Fruit fly (Drosophila melanogaster) whole organism, embryonic: ENCODE data around the gene CG43085.

Experiments used
- Bdp1 ChIP-seq: fragments of 200-800 bp; sonication (Bioruptor generic); optimal IDR thresholded peaks from 3 replicates; lab custom pipeline; 2016; ENCODE audit warnings: missing biosample characterization, missing genetic modification characterization
- C15 ChIP-seq: fragments of 200-800 bp; sonication (Bioruptor generic); IDR thresholded peaks from 3 replicates; pipeline ENCODE4 v1.3.6; 2022; ENCODE audit warnings: missing biosample characterization, missing genetic modification characterization
- CG10979 ChIP-seq: fragments of 200-800 bp; sonication (Bioruptor generic); optimal IDR thresholded peaks from 2 replicates; lab custom pipeline; 2018; ENCODE audit warnings: missing biosample characterization, mild to moderate bottlenecking, missing genetic modification characterization, moderate library complexity
- CG11093 ChIP-seq: fragments of 200-800 bp; sonication (Bioruptor generic); IDR thresholded peaks from 3 replicates; pipeline ENCODE4 v1.3.6; 2022; ENCODE audit warnings: missing biosample characterization, missing genetic modification characterization
- CG12769 ChIP-seq: fragments of 200-800 bp; sonication (Bioruptor generic); optimal IDR thresholded peaks from 2 replicates; lab custom pipeline; 2019; ENCODE audit warnings: missing biosample characterization, mild to moderate bottlenecking, missing genetic modification characterization, moderate library complexity
- CG14667 ChIP-seq: fragments of 200-800 bp; sonication (Bioruptor generic); IDR thresholded peaks from 2 replicates; pipeline ENCODE4 v1.3.6; 2022; ENCODE audit warnings: missing biosample characterization, missing genetic modification characterization
- CG15479 ChIP-seq: fragments of 200-800 bp; sonication (Bioruptor generic); optimal IDR thresholded peaks from 3 replicates; lab custom pipeline; 2019; ENCODE audit warnings: missing biosample characterization, mild to moderate bottlenecking, missing genetic modification characterization, moderate library complexity
- CG17186 ChIP-seq: fragments of 200-800 bp; sonication (Bioruptor generic); optimal IDR thresholded peaks from 3 replicates; lab custom pipeline; 2017; ENCODE audit warnings: missing biosample characterization, missing genetic modification reagents, missing genetic modification characterization
- CG17359 ChIP-seq: fragments of 200-800 bp; sonication (Bioruptor generic); optimal IDR thresholded peaks from 3 replicates; lab custom pipeline; 2018; ENCODE audit warnings: missing biosample characterization, mild to moderate bottlenecking, missing genetic modification characterization, moderate library complexity
- CG17568 ChIP-seq: fragments of 200-800 bp; sonication (Bioruptor generic); optimal IDR thresholded peaks from 2 replicates; lab custom pipeline; 2018; ENCODE audit warnings: missing biosample characterization, mild to moderate bottlenecking, missing genetic modification characterization, moderate library complexity
- CG3065 ChIP-seq: fragments of 200-800 bp; sonication (Bioruptor generic); optimal IDR thresholded peaks from 2 replicates; lab custom pipeline; 2016; ENCODE audit warnings: missing biosample characterization, missing genetic modification characterization
- CG34422 ChIP-seq: fragments of 200-800 bp; sonication (Bioruptor generic); IDR thresholded peaks from 3 replicates; pipeline ENCODE4 v1.3.6; 2022; ENCODE audit warnings: missing biosample characterization, missing genetic modification characterization
- CG5180 ChIP-seq: fragments of 200-800 bp; sonication (Bioruptor generic); optimal IDR thresholded peaks from 3 replicates; lab custom pipeline; 2017; ENCODE audit warnings: missing biosample characterization, missing genetic modification characterization, mild to moderate bottlenecking, moderate library complexity, missing genetic modification reagents
- CG7987 ChIP-seq: fragments of 200-800 bp; sonication (Bioruptor generic); optimal IDR thresholded peaks from 2 replicates; lab custom pipeline; 2018; ENCODE audit warnings: missing biosample characterization, mild to moderate bottlenecking, missing genetic modification characterization, moderate library complexity
- CG8924 ChIP-seq: fragments of 200-800 bp; optimal IDR thresholded peaks from 3 replicates; lab custom pipeline; 2019; ENCODE audit warnings: missing biosample characterization, mild to moderate bottlenecking, missing genetic modification characterization, moderate library complexity
- CG9727 ChIP-seq: fragments of 200-800 bp; sonication (Bioruptor generic); optimal IDR thresholded peaks from 3 replicates; lab custom pipeline; 2017; ENCODE audit warnings: missing biosample characterization, mild to moderate bottlenecking, missing genetic modification characterization
- CG9932 ChIP-seq: fragments of 200-800 bp; sonication (Bioruptor generic); IDR thresholded peaks from 2 replicates; pipeline ENCODE4 v1.3.6; 2022; ENCODE audit warnings: missing biosample characterization, missing genetic modification characterization
- Elba2 ChIP-seq: fragments of 200-800 bp; sonication (Bioruptor generic); optimal IDR thresholded peaks from 3 replicates; lab custom pipeline; 2016; ENCODE audit warnings: missing biosample characterization, missing genetic modification characterization
- Hr78 ChIP-seq, 2 experiments: fragments of 200-800 bp in 1 of 2; fragments of >200 bp in 1 of 2; sonication (Bioruptor generic) in 1 of 2; optimal IDR thresholded peaks; 2 replicates each; lab custom pipeline; 2017 to 2019; ENCODE audit warnings: missing biosample characterization in 2 of 2, missing genetic modification characterization in 2 of 2, mild to moderate bottlenecking in 1 of 2, moderate library complexity in 1 of 2
- Mad ChIP-seq: fragments of 200-800 bp; sonication (Bioruptor generic); optimal IDR thresholded peaks from 2 replicates; lab custom pipeline; 2016; ENCODE audit warnings: missing biosample characterization, missing genetic modification characterization
- Ravus ChIP-seq: fragments of 200-800 bp; sonication (Bioruptor generic); IDR thresholded peaks from 2 replicates; pipeline ENCODE4 v1.3.6; 2022; ENCODE audit warnings: missing biosample characterization, missing genetic modification characterization
- Rfx ChIP-seq: fragments of 200-800 bp; sonication (Bioruptor generic); IDR thresholded peaks from 2 replicates; pipeline ENCODE4 v1.3.6; 2022; ENCODE audit warnings: missing biosample characterization, missing genetic modification characterization
- Taf1 ChIP-seq: fragments of 200-800 bp; sonication (Bioruptor generic); IDR thresholded peaks from 2 replicates; pipeline ENCODE4 v1.3.6; 2022; ENCODE audit warnings: missing biosample characterization, missing genetic modification characterization
- Tbp ChIP-seq: fragments of >200 bp; optimal IDR thresholded peaks from 2 replicates; lab custom pipeline; 2018; ENCODE audit warnings: missing biosample characterization, missing genetic modification characterization
- Trl ChIP-seq, 3 experiments: fragments of >200 bp in 2 of 3; fragments of 200-800 bp in 1 of 3; sonication (Bioruptor generic) in 1 of 3; optimal IDR thresholded peaks; 2 replicates in 1 of 3; 3 replicates in 2 of 3; lab custom pipeline; 2016 to 2017; ENCODE audit warnings: missing biosample characterization in 1 of 3, missing genetic modification characterization in 1 of 3
- Usf ChIP-seq: fragments of 200-800 bp; sonication (Bioruptor generic); optimal IDR thresholded peaks from 2 replicates; lab custom pipeline; 2017; ENCODE audit warnings: missing genotype, missing biosample characterization, missing genetic modification characterization
- al ChIP-seq: fragments of 200-800 bp; sonication (Bioruptor generic); IDR thresholded peaks from 2 replicates; pipeline ENCODE4 v1.3.6; 2022; ENCODE audit warnings: missing biosample characterization, missing genetic modification characterization
- bcd ChIP-seq: fragments of 200-800 bp; sonication (Bioruptor generic); optimal IDR thresholded peaks from 2 replicates; lab custom pipeline; 2017; ENCODE audit warnings: missing biosample characterization, mild to moderate bottlenecking, missing genetic modification characterization
- ci ChIP-seq: fragments of 200-800 bp; sonication (Bioruptor generic); IDR thresholded peaks from 3 replicates; pipeline ENCODE4 v1.3.6; 2022; ENCODE audit warnings: missing biosample characterization, missing genetic modification characterization
- corto ChIP-seq: fragments of 200-800 bp; sonication (Bioruptor generic); optimal IDR thresholded peaks from 2 replicates; lab custom pipeline; 2016; ENCODE audit warnings: missing biosample characterization, mild to moderate bottlenecking, missing genetic modification characterization, moderate library complexity
- cwo ChIP-seq: fragments of 200-800 bp; sonication (Bioruptor generic); optimal IDR thresholded peaks from 3 replicates; lab custom pipeline; 2017; ENCODE audit warnings: missing biosample characterization, missing genetic modification characterization, mild to moderate bottlenecking, moderate library complexity, missing genetic modification reagents
- da ChIP-seq: fragments of 200-800 bp; sonication (Bioruptor generic); optimal IDR thresholded peaks from 2 replicates; lab custom pipeline; 2016; ENCODE audit warnings: missing biosample characterization, missing genetic modification characterization
- ems ChIP-seq: fragments of 200-800 bp; sonication (Bioruptor generic); optimal IDR thresholded peaks from 3 replicates; lab custom pipeline; 2016; ENCODE audit warnings: missing biosample characterization, missing genetic modification characterization
- en ChIP-seq: fragments of 200-800 bp; sonication (Bioruptor generic); optimal IDR thresholded peaks from 2 replicates; lab custom pipeline; 2016; ENCODE audit warnings: missing biosample characterization, missing genetic modification characterization
- esg ChIP-seq: fragments of 200-800 bp; sonication (Bioruptor generic); conservative IDR thresholded peaks from 2 replicates; pipeline ENCODE4 v1.3.6; 2022; ENCODE audit warnings: missing biosample characterization, missing genetic modification characterization
- fu2 ChIP-seq: fragments of 200-800 bp; sonication (Bioruptor generic); optimal IDR thresholded peaks from 2 replicates; lab custom pipeline; 2016; ENCODE audit warnings: missing biosample characterization, missing genetic modification characterization
- gcm2 ChIP-seq: fragments of 200-800 bp; sonication (Bioruptor generic); optimal IDR thresholded peaks from 2 replicates; lab custom pipeline; 2016; ENCODE audit warnings: missing biosample characterization, missing genetic modification characterization
- ind ChIP-seq: fragments of 200-800 bp; sonication (Bioruptor generic); optimal IDR thresholded peaks from 3 replicates; lab custom pipeline; 2016; ENCODE audit warnings: missing biosample characterization, missing genetic modification characterization
- jumu ChIP-seq: fragments of 200-800 bp; sonication (Bioruptor generic); optimal IDR thresholded peaks from 3 replicates; lab custom pipeline; 2016; ENCODE audit warnings: missing biosample characterization, missing genetic modification characterization
- knrl ChIP-seq: fragments of 200-800 bp; sonication (Bioruptor generic); IDR thresholded peaks from 3 replicates; pipeline ENCODE4 v1.3.6; 2022; ENCODE audit warnings: missing biosample characterization, missing genetic modification characterization; ENCODE audit not compliant: partially characterized antibody
- lilli ChIP-seq: fragments of 200-800 bp; sonication (Bioruptor generic); optimal IDR thresholded peaks from 3 replicates; lab custom pipeline; 2016; ENCODE audit warnings: missing biosample characterization, missing genetic modification characterization
- pb ChIP-seq: fragments of 200-800 bp; sonication (Bioruptor generic); optimal IDR thresholded peaks from 3 replicates; lab custom pipeline; 2016; ENCODE audit warnings: missing biosample characterization, missing genetic modification characterization
- schlank ChIP-seq: fragments of 200-800 bp; sonication (Bioruptor generic); optimal IDR thresholded peaks from 2 replicates; lab custom pipeline; 2018; ENCODE audit warnings: missing biosample characterization, mild to moderate bottlenecking, missing genetic modification characterization
- sens-2 ChIP-seq: fragments of 200-800 bp; sonication (Bioruptor generic); IDR thresholded peaks from 2 replicates; pipeline ENCODE4 v1.3.6; 2022; ENCODE audit warnings: missing biosample characterization, missing genetic modification characterization
- sim ChIP-seq: fragments of 200-800 bp; sonication (Bioruptor generic); IDR thresholded peaks from 2 replicates; pipeline ENCODE4 v1.3.6; 2022; ENCODE audit warnings: missing biosample characterization, missing genetic modification characterization
- slbo ChIP-seq: fragments of 200-800 bp; sonication (Bioruptor generic); IDR thresholded peaks from 2 replicates; pipeline ENCODE4 v1.3.6; 2022; ENCODE audit warnings: missing biosample characterization, missing genetic modification characterization
- sug ChIP-seq: fragments of 200-800 bp; optimal IDR thresholded peaks from 2 replicates; lab custom pipeline; 2019; ENCODE audit warnings: missing biosample characterization, mild to moderate bottlenecking, missing genetic modification characterization, moderate library complexity
- tna ChIP-seq: fragments of 200-800 bp; sonication (Bioruptor generic); IDR thresholded peaks from 2 replicates; pipeline ENCODE4 v1.3.6; 2022; ENCODE audit warnings: missing biosample characterization, missing genetic modification characterization; ENCODE audit not compliant: partially characterized antibody
- unc-4 ChIP-seq: fragments of 200-800 bp; sonication (Bioruptor generic); IDR thresholded peaks from 2 replicates; pipeline ENCODE4 v1.3.6; 2022; ENCODE audit warnings: missing biosample characterization, missing genetic modification characterization; ENCODE audit not compliant: partially characterized antibody
- yki ChIP-seq: fragments of >200 bp; optimal IDR thresholded peaks from 3 replicates; lab custom pipeline; 2018
- z ChIP-seq: fragments of 200-800 bp; sonication (Bioruptor generic); IDR thresholded peaks from 3 replicates; pipeline ENCODE4 v1.3.6; 2022; ENCODE audit warnings: missing biosample characterization, missing genetic modification characterization
- zfh2 ChIP-seq: fragments of 200-800 bp; sonication (Bioruptor generic); optimal IDR thresholded peaks from 2 replicates; lab custom pipeline; 2016; ENCODE audit warnings: missing biosample characterization, missing genetic modification characterization

CG43085 gene

DNA sequence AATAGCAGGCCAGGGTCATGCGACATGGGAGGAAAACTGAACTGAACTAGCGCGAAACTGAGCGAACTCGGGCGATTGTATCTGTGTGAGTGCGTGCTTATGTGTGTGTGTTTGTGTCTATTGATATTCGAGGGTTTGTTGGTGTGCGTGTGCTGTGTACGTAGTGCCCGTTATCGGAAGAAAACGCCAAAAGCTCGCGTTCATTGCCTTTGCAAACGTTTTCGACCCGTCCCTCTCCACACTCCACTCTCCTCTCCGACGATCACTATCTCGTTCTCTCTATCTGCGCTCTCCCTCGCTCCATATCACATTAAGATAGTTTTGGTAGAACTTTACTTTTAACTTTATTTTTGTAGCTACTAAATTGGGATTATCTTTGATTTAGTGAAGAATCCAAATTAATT is 29.7 kb downstream of the CG43085 start (continued):
- TF ChIP-seq corto (GFP tag; lab: Kevin White, UChicago) = no peak
- no peak for TF ChIP-seq CG15479
- no peak for TF ChIP-seq CG17568 (GFP tag; lab: Kevin White, UChicago)
- TF ChIP-seq C15 (GFP tag; lab: Robert Waterston, UW) = no peak
- TF ChIP-seq CG34422 (GFP tag; lab: Robert Waterston, UW) = no peak
- TF ChIP-seq ind (GFP tag; lab: Kevin White, UChicago) = no peak
- TF ChIP-seq gcm2 (GFP tag; lab: Kevin White, UChicago) = no peak
- TF ChIP-seq ems (GFP tag; lab: Kevin White, UChicago) = no peak
- TF ChIP-seq CG9727 = no peak
- TF ChIP-seq CG11093 (GFP tag; lab: Robert Waterston, UW) = no peak
- TF ChIP-seq Rfx (GFP tag; lab: Robert Waterston, UW) = peak; percentile 17; the same call in 1 of the 2 replicates
- no peak for TF ChIP-seq sim
- no peak for TF ChIP-seq Ravus (GFP tag; lab: Robert Waterston, UW)
- TF ChIP-seq CG3065 (GFP tag; lab: Kevin White, UChicago) = no peak
- no peak for TF ChIP-seq da
- no peak for TF ChIP-seq Elba2
- no peak for TF ChIP-seq lilli (GFP tag; lab: Kevin White, UChicago)
- TF ChIP-seq en = no peak
- no peak for TF ChIP-seq zfh2 (GFP tag; lab: Kevin White, UChicago)
- no peak for TF ChIP-seq sens-2
- no peak for TF ChIP-seq bcd (GFP tag; lab: Kevin White, UChicago)
- TF ChIP-seq Taf1 (GFP tag; lab: Robert Waterston, UW) = no peak
- TF ChIP-seq pb (GFP tag; lab: Kevin White, UChicago) = no peak
- no peak for TF ChIP-seq Mad (GFP tag; lab: Kevin White, UChicago)
- TF ChIP-seq Usf (GFP tag; lab: Kevin White, UChicago) = no peak
- peak; percentile 79 for TF ChIP-seq sug
- TF ChIP-seq CG12769 (tag; lab: Kevin White, UChicago) = peak; percentile 72
- peak; percentile 85 for TF ChIP-seq z (GFP tag; lab: Robert Waterston, UW)
- TF ChIP-seq CG10979 (tag; lab: Kevin White, UChicago) = no peak
- no peak for TF ChIP-seq CG14667
- no peak for TF ChIP-seq Tbp (GFP tag; lab: Kevin White, UChicago)
- peak; percentile 3 for TF ChIP-seq fu2 (GFP tag; lab: Kevin White, UChicago)
- no peak for TF ChIP-seq CG7987 (GFP tag; lab: Kevin White, UChicago)
- TF ChIP-seq cwo (GFP tag; lab: Kevin White, UChicago) = peak; percentile 68
- no peak for TF ChIP-seq CG17359 (tag; lab: Kevin White, UChicago)
- no peak for TF ChIP-seq esg (GFP tag; lab: Robert Waterston, UW)
- no peak for TF ChIP-seq Bdp1 (GFP tag; lab: Kevin White, UChicago)
- TF ChIP-seq CG17186 (GFP tag; lab: Kevin White, UChicago) = no peak
- TF ChIP-seq ci = no peak
- TF ChIP-seq schlank (tag; lab: Kevin White, UChicago) = no peak
- no peak for TF ChIP-seq knrl (GFP tag; lab: Robert Waterston, UW)
- TF ChIP-seq unc-4 (GFP tag; lab: Robert Waterston, UW) = no peak
- no peak for TF ChIP-seq CG5180 (GFP tag; lab: Kevin White, UChicago)
- TF ChIP-seq Hr78 (GFP tag; optimal IDR thresholded peaks at IDR 0.05; lab: Kevin White, UChicago) = peak in 1 of 2 experiments; percentile 58
- no peak for TF ChIP-seq slbo (GFP tag; lab: Robert Waterston, UW)
- TF ChIP-seq CG9932 (GFP tag; lab: Robert Waterston, UW) = no peak
- peak; percentile 38 to 80 for TF ChIP-seq Trl (optimal IDR thresholded peaks at IDR 0.05; lab: Kevin White, UChicago)
- no peak for TF ChIP-seq Trl (GFP tag; optimal IDR thresholded peaks at IDR 0.05; lab: Kevin White, UChicago)
- no peak for TF ChIP-seq yki (lab: Kevin White, UChicago)
- no peak for TF ChIP-seq jumu (GFP tag; lab: Kevin White, UChicago)
- no peak for TF ChIP-seq al (GFP tag; lab: Robert Waterston, UW)
- TF ChIP-seq CG8924 (tag; lab: Kevin White, UChicago) = no peak
- 0 out of 2 replicates have a peak, but pooled peaks have one; percentile 49 for TF ChIP-seq tna (GFP tag; lab: Robert Waterston, UW)
